Worm (Caenorhabditis elegans) whole organism, L4 larva: ENCODE data around the gene pde-4.

ENCODE experiments used
- F10B5.3 ChIP-seq: sonication (generic microtip); optimal IDR thresholded peaks from 2 replicates; lab custom pipeline; 2016; ENCODE audit warnings: mild to moderate bottlenecking, missing genetic modification characterization, missing compliant biosample characterization
- F26F4.8 ChIP-seq: fragments of 200-800 bp; sonication (Bioruptor generic); conservative IDR thresholded peaks from 2 replicates; pipeline ENCODE4 v1.3.6; 2022; ENCODE audit warnings: missing genetic modification characterization, missing compliant biosample characterization
- F44E2.7 ChIP-seq: fragments of 200-800 bp; sonication (Bioruptor generic); IDR thresholded peaks from 2 replicates; pipeline ENCODE4 v2.1.2; 2022; ENCODE audit warnings: missing genetic modification characterization, missing compliant biosample characterization
- T20F7.1 ChIP-seq: fragments of 200-800 bp; sonication (Bioruptor generic); optimal IDR thresholded peaks from 2 replicates; lab custom pipeline; 2018; ENCODE audit warnings: mild to moderate bottlenecking, missing genetic modification characterization, missing compliant biosample characterization
- T26A8.4 ChIP-seq: fragments of 200-800 bp; sonication (Bioruptor generic); IDR thresholded peaks from 2 replicates; pipeline ENCODE4 v1.3.6; 2022; ENCODE audit warnings: missing genetic modification characterization, missing compliant biosample characterization
- Y105C5A.15 ChIP-seq: fragments of 200-800 bp; sonication (Bioruptor generic); IDR thresholded peaks from 2 replicates; pipeline ENCODE4 v1.3.6; 2022; ENCODE audit warnings: missing genetic modification characterization, missing compliant biosample characterization
- Y48G9A.11 ChIP-seq: fragments of 200-800 bp; sonication (Bioruptor generic); IDR thresholded peaks from 2 replicates; pipeline ENCODE4 v1.3.6; 2022; ENCODE audit warnings: missing genetic modification reagents, missing genetic modification characterization, missing compliant biosample characterization
- Y75B8A.6 ChIP-seq: fragments of 200-800 bp; sonication (Bioruptor generic); IDR thresholded peaks from 2 replicates; pipeline ENCODE4 v1.3.6; 2022; ENCODE audit warnings: missing genetic modification reagents, missing genetic modification characterization, missing compliant biosample characterization
- ZK337.2 ChIP-seq: fragments of 200-800 bp; sonication (Bioruptor generic); IDR thresholded peaks from 2 replicates; pipeline ENCODE4 v1.3.6; 2022; ENCODE audit warnings: missing genetic modification reagents, missing genetic modification characterization, missing compliant biosample characterization
- aha-1 ChIP-seq: fragments of 150-350 bp; peaks from one replicate; lab custom pipeline; 2014; ENCODE audit warnings: missing biosample characterization, missing genetic modification characterization
- arid-1 ChIP-seq: fragments of 200-800 bp; sonication (Bioruptor generic); conservative IDR thresholded peaks from 2 replicates; pipeline ENCODE4 v1.3.6; 2022; ENCODE audit warnings: missing genetic modification reagents, missing genetic modification characterization, missing compliant biosample characterization
- ceh-28 ChIP-seq: fragments of 150-350 bp; optimal IDR thresholded peaks from 2 replicates; lab custom pipeline; 2014; ENCODE audit warnings: missing biosample characterization, missing genetic modification reagents, missing genetic modification characterization
- ceh-62 ChIP-seq: sonication (generic microtip); optimal IDR thresholded peaks from 2 replicates; lab custom pipeline; 2017; ENCODE audit warnings: missing biosample characterization, missing genetic modification characterization
- cey-2 ChIP-seq: sonication (generic microtip); optimal IDR thresholded peaks from 3 replicates; lab custom pipeline; 2017; ENCODE audit warnings: missing genetic modification characterization, mild to moderate bottlenecking, missing compliant biosample characterization, antibody characterized with exemption, borderline replicate concordance; ENCODE audit not compliant: insufficient read depth
- ctbp-1 ChIP-seq: fragments of 200-800 bp; sonication (Bioruptor generic); IDR thresholded peaks from 2 replicates; pipeline ENCODE4 v1.3.6; 2022; ENCODE audit warnings: missing genetic modification reagents, missing genetic modification characterization, missing compliant biosample characterization
- daf-19 ChIP-seq: fragments of 200-800 bp; sonication (Bioruptor generic); conservative IDR thresholded peaks from 2 replicates; pipeline ENCODE4 v1.3.6; 2022; ENCODE audit warnings: missing genetic modification characterization, missing compliant biosample characterization
- dmd-8 ChIP-seq: fragments of 200-800 bp; sonication (Bioruptor generic); IDR thresholded peaks from 2 replicates; pipeline ENCODE4 v1.3.6; 2022; ENCODE audit warnings: missing genetic modification characterization, missing compliant biosample characterization
- dmd-9 ChIP-seq: fragments of 200-800 bp; sonication (Bioruptor generic); IDR thresholded peaks from 2 replicates; pipeline ENCODE4 v1.3.6; 2022; ENCODE audit warnings: missing genetic modification reagents, missing genetic modification characterization, missing compliant biosample characterization
- dpl-1 ChIP-seq: fragments of 150-350 bp; optimal IDR thresholded peaks from 2 replicates; lab custom pipeline; 2014; ENCODE audit warnings: missing biosample characterization, missing genetic modification reagents, missing genetic modification characterization
- fkh-10 ChIP-seq: fragments of 150-350 bp; optimal IDR thresholded peaks from 2 replicates; lab custom pipeline; 2014; ENCODE audit warnings: missing biosample characterization, missing genetic modification reagents, missing genetic modification characterization
- fos-1 ChIP-seq: fragments of 150-350 bp; optimal IDR thresholded peaks from 2 replicates; lab custom pipeline; 2014; ENCODE audit warnings: missing biosample characterization, missing genetic modification characterization
- hlh-11 ChIP-seq: fragments of 200-800 bp; sonication (Bioruptor generic); optimal IDR thresholded peaks from 2 replicates; lab custom pipeline; 2018; ENCODE audit warnings: mild to moderate bottlenecking, missing genetic modification characterization, missing compliant biosample characterization
- hlh-30 ChIP-seq: sonication (generic microtip); optimal IDR thresholded peaks from 2 replicates; lab custom pipeline; 2017; ENCODE audit warnings: antibody characterized with exemption, mild to moderate bottlenecking, missing genetic modification characterization, missing compliant biosample characterization; ENCODE audit not compliant: insufficient read depth
- lim-7 ChIP-seq: fragments of 200-800 bp; sonication (Bioruptor generic); IDR thresholded peaks from 2 replicates; pipeline ENCODE4 v1.3.6; 2022; ENCODE audit warnings: missing genetic modification characterization, missing compliant biosample characterization
- lin-1 ChIP-seq: fragments of 200-800 bp; sonication (Bioruptor generic); IDR thresholded peaks from 2 replicates; pipeline ENCODE4 v1.3.6; 2022; ENCODE audit warnings: missing genetic modification reagents, missing genetic modification characterization, missing compliant biosample characterization
- lin-13 ChIP-seq: fragments of 150-350 bp; optimal IDR thresholded peaks from 2 replicates; lab custom pipeline; 2014; ENCODE audit warnings: missing biosample characterization, missing genetic modification reagents, missing genetic modification characterization
- mdl-1 ChIP-seq, 2 experiments: fragments of 150-350 bp in 1 of 2; sonication (generic microtip) in 1 of 2; optimal IDR thresholded peaks; 2 replicates each; lab custom pipeline; 2014 to 2017; ENCODE audit warnings: missing biosample characterization in 2 of 2, missing genetic modification characterization in 2 of 2
- mdt-29 ChIP-seq: fragments of 200-800 bp; sonication (Bioruptor generic); IDR thresholded peaks from 2 replicates; pipeline ENCODE4 v1.3.6; 2022; ENCODE audit warnings: missing genetic modification reagents, missing genetic modification characterization, missing compliant biosample characterization
- mxl-3 ChIP-seq: fragments of 200-800 bp; sonication (Bioruptor generic); optimal IDR thresholded peaks from 2 replicates; lab custom pipeline; 2018; ENCODE audit warnings: mild to moderate bottlenecking, missing genetic modification characterization, missing compliant biosample characterization
- nhr-10 ChIP-seq: fragments of 150-350 bp; optimal IDR thresholded peaks from 2 replicates; lab custom pipeline; 2014; ENCODE audit warnings: missing biosample characterization, missing genetic modification characterization
- nhr-11 ChIP-seq: fragments of 150-350 bp; optimal IDR thresholded peaks from 2 replicates; lab custom pipeline; 2014; ENCODE audit warnings: missing biosample characterization, missing genetic modification characterization
- nhr-237 ChIP-seq: sonication (generic microtip); optimal IDR thresholded peaks from 2 replicates; lab custom pipeline; 2017; ENCODE audit warnings: missing biosample characterization, missing genetic modification characterization
- nhr-25 ChIP-seq: sonication (generic microtip); optimal IDR thresholded peaks from 2 replicates; lab custom pipeline; 2017; ENCODE audit warnings: missing genetic modification characterization, mild to moderate bottlenecking, missing compliant biosample characterization, antibody characterized with exemption, moderate library complexity, borderline replicate concordance; ENCODE audit not compliant: insufficient read depth
- nhr-28 ChIP-seq: fragments of 150-350 bp; optimal IDR thresholded peaks from 2 replicates; lab custom pipeline; 2014; ENCODE audit warnings: missing biosample characterization, missing genetic modification characterization
- nhr-42 ChIP-seq: fragments of 200-800 bp; sonication (Bioruptor generic); IDR thresholded peaks from 2 replicates; pipeline ENCODE4 v1.3.6; 2022; ENCODE audit warnings: missing genetic modification characterization, missing compliant biosample characterization
- nhr-48 ChIP-seq: sonication (generic microtip); optimal IDR thresholded peaks from 2 replicates; lab custom pipeline; 2016; ENCODE audit warnings: mild to moderate bottlenecking, missing genetic modification characterization, missing compliant biosample characterization
- nhr-6 ChIP-seq: fragments of 150-350 bp; optimal IDR thresholded peaks from 2 replicates; lab custom pipeline; 2014; ENCODE audit warnings: missing biosample characterization, missing genetic modification characterization
- pha-4 ChIP-seq, 2 experiments: fragments of 150-350 bp in 1 of 2; fragments of 200-800 bp in 1 of 2; sonication (Bioruptor generic) in 1 of 2; IDR thresholded peaks in 1 of 2; optimal IDR thresholded peaks in 1 of 2; 2 replicates each; pipeline versions ENCODE4 v1.3.6 to Lab custom; 2014 to 2022; ENCODE audit warnings: missing genetic modification characterization in 2 of 2, missing genetic modification reagents in 2 of 2, missing biosample characterization in 1 of 2, missing compliant biosample characterization in 1 of 2
- rbr-2 ChIP-seq: sonication (generic microtip); optimal IDR thresholded peaks from 2 replicates; lab custom pipeline; 2016; ENCODE audit warnings: missing genotype, missing genetic modification characterization, missing compliant biosample characterization
- saeg-2 ChIP-seq: fragments of 200-800 bp; sonication (Bioruptor generic); IDR thresholded peaks from 2 replicates; pipeline ENCODE4 v1.3.6; 2022; ENCODE audit warnings: missing genetic modification reagents, missing genetic modification characterization, missing compliant biosample characterization
- sdz-12 ChIP-seq: fragments of 200-800 bp; sonication (Bioruptor generic); optimal IDR thresholded peaks from 2 replicates; lab custom pipeline; 2018; ENCODE audit warnings: mild to moderate bottlenecking, missing genetic modification characterization, missing compliant biosample characterization
- set-16 ChIP-seq: fragments of 200-800 bp; sonication (Bioruptor generic); IDR thresholded peaks from 2 replicates; pipeline ENCODE4 v1.3.6; 2022; ENCODE audit warnings: missing genetic modification reagents, missing genetic modification characterization, missing compliant biosample characterization
- skn-1 ChIP-seq: fragments of 150-350 bp; optimal IDR thresholded peaks from 2 replicates; lab custom pipeline; 2014; ENCODE audit warnings: missing biosample characterization, missing genetic modification characterization
- snpc-1.2 ChIP-seq: fragments of 200-800 bp; sonication (Bioruptor generic); IDR thresholded peaks from 2 replicates; pipeline ENCODE4 v1.3.6; 2022; ENCODE audit warnings: missing genetic modification reagents, missing genetic modification characterization, missing compliant biosample characterization
- spr-1 ChIP-seq: sonication (generic microtip); optimal IDR thresholded peaks from 2 replicates; lab custom pipeline; 2016; ENCODE audit warnings: mild to moderate bottlenecking, missing genetic modification characterization, missing compliant biosample characterization
- tag-97 ChIP-seq: fragments of 200-800 bp; sonication (Bioruptor generic); IDR thresholded peaks from 2 replicates; pipeline ENCODE4 v1.3.6; 2022; ENCODE audit warnings: missing genetic modification characterization, missing compliant biosample characterization
- unc-39 ChIP-seq: sonication (generic microtip); optimal IDR thresholded peaks from 2 replicates; lab custom pipeline; 2017; ENCODE audit warnings: missing biosample characterization, missing genetic modification characterization
- zag-1 ChIP-seq: fragments of 150-350 bp; optimal IDR thresholded peaks from 2 replicates; lab custom pipeline; 2014; ENCODE audit warnings: missing biosample characterization, missing genetic modification characterization
- zfp-2 ChIP-seq: sonication (generic microtip); optimal IDR thresholded peaks from 2 replicates; lab custom pipeline; 2016; ENCODE audit warnings: mild to moderate bottlenecking, missing genetic modification characterization, missing compliant biosample characterization
- zfp-3 ChIP-seq: fragments of 200-800 bp; sonication (Bioruptor generic); conservative IDR thresholded peaks from 2 replicates; pipeline ENCODE4 v1.3.6; 2022; ENCODE audit warnings: missing genetic modification reagents, missing genetic modification characterization, missing compliant biosample characterization
- zip-11 ChIP-seq: fragments of 200-800 bp; sonication (Bioruptor generic); IDR thresholded peaks from 2 replicates; pipeline ENCODE4 v1.3.6; 2022; ENCODE audit warnings: missing genetic modification characterization, missing compliant biosample characterization
- zip-2 ChIP-seq: fragments of 150-350 bp; optimal IDR thresholded peaks from 2 replicates; lab custom pipeline; 2014; ENCODE audit warnings: missing biosample characterization, missing genetic modification characterization

The pde-4 gene

DNA sequence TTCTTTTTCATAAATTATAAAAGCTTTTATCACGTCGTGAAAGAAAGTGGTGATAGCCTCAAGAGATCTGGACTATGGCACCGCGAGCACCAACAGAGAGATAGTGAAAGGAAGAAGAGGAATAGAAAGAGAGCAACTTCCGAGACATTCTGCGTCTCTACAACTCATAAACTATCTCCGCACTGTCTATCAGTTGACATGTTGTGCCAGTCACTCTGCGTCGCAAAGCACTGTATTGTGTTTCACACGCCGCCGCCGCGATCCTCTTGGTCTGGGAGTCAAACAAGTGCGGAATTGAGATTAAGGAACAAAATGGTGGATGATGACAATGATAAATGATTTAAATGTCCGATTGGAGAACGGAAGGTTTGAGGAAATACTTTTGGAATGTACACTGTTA lies 27.6 kb downstream of the pde-4 start (continued):
- TF ChIP-seq nhr-28, result peak; percentile 33
- no peak for TF ChIP-seq zip-11 (GFP tag; lab: Robert Waterston, UW)
- no peak for TF ChIP-seq daf-19 (GFP tag; lab: Robert Waterston, UW)
- TF ChIP-seq zfp-2 (tag; lab: Kevin White, UChicago), result no peak
- no peak for TF ChIP-seq unc-39 (tag; lab: Kevin White, UChicago)
- TF ChIP-seq spr-1 (tag; lab: Kevin White, UChicago), result no peak
- TF ChIP-seq saeg-2 (GFP tag; lab: Robert Waterston, UW), result no peak
- no peak for TF ChIP-seq Y75B8A.6 (GFP tag; lab: Robert Waterston, UW)
- TF ChIP-seq ZK337.2 (GFP tag; lab: Robert Waterston, UW), result no peak
- no peak for TF ChIP-seq zfp-3 (GFP tag; lab: Robert Waterston, UW)
- TF ChIP-seq lim-7, result no peak
- TF ChIP-seq nhr-11 (tag; lab: Kevin White, UChicago), result no peak
- TF ChIP-seq F26F4.8 (GFP tag; lab: Robert Waterston, UW), result no peak
- TF ChIP-seq sdz-12, result no peak
- TF ChIP-seq nhr-237 (tag; lab: Kevin White, UChicago), result no peak
- TF ChIP-seq tag-97 (GFP tag; lab: Robert Waterston, UW), result no peak
- 0 out of 2 replicates have a peak, but pooled peaks have one; percentile 42 for TF ChIP-seq T26A8.4 (GFP tag; lab: Robert Waterston, UW)
- TF ChIP-seq lin-1 (GFP tag; lab: Robert Waterston, UW), result 0 out of 2 replicates have a peak, but pooled peaks have one; percentile 40
- TF ChIP-seq cey-2 (tag; lab: Kevin White, UChicago), result no peak
- TF ChIP-seq dpl-1, result no peak
- TF ChIP-seq nhr-25 (tag; lab: Kevin White, UChicago), result no peak
- no peak for TF ChIP-seq T20F7.1 (GFP tag; lab: Kevin White, UChicago)
- TF ChIP-seq nhr-42 (GFP tag; lab: Robert Waterston, UW), result no peak
- no peak for TF ChIP-seq nhr-6
- TF ChIP-seq mdl-1 (tag; optimal IDR thresholded peaks at IDR 0.05; lab: Kevin White, UChicago), result peak in 1 of 2 experiments; percentile 41
- TF ChIP-seq Y105C5A.15 (GFP tag; lab: Robert Waterston, UW), result no peak
- TF ChIP-seq nhr-10 (tag; lab: Kevin White, UChicago), result no peak
- no peak for TF ChIP-seq F10B5.3 (tag; lab: Kevin White, UChicago)
- TF ChIP-seq zag-1 (tag; lab: Kevin White, UChicago), result no peak
- no peak for TF ChIP-seq ctbp-1 (GFP tag; lab: Robert Waterston, UW)
- TF ChIP-seq rbr-2, result no peak
- no peak for TF ChIP-seq skn-1 (tag; lab: Kevin White, UChicago)
- peak; percentile 80 for TF ChIP-seq hlh-11 (tag; lab: Kevin White, UChicago)
- no peak for TF ChIP-seq ceh-28
- TF ChIP-seq arid-1 (GFP tag; lab: Robert Waterston, UW), result no peak
- TF ChIP-seq pha-4 (GFP tag; IDR thresholded peaks at IDR 0.05; lab: Robert Waterston, UW), result no peak
- no peak for TF ChIP-seq pha-4 (tag; optimal IDR thresholded peaks at IDR 0.05; lab: Kevin White, UChicago)
- TF ChIP-seq snpc-1.2, result no peak
- no peak for TF ChIP-seq fkh-10 (GFP tag; lab: Kevin White, UChicago)
- peak; percentile 77 for TF ChIP-seq aha-1 (tag; lab: Kevin White, UChicago)
- no peak for TF ChIP-seq ceh-62 (tag; lab: Kevin White, UChicago)
- no peak for TF ChIP-seq zip-2
- no peak for TF ChIP-seq fos-1
- TF ChIP-seq Y48G9A.11 (GFP tag; lab: Robert Waterston, UW), result no peak
- no peak for TF ChIP-seq lin-13
- no peak for TF ChIP-seq mdt-29 (GFP tag; lab: Robert Waterston, UW)
- TF ChIP-seq nhr-48 (tag; lab: Kevin White, UChicago), result peak; percentile 25
- peak; percentile 51 for TF ChIP-seq hlh-30 (tag; lab: Kevin White, UChicago)
- TF ChIP-seq mxl-3 (GFP tag; lab: Kevin White, UChicago), result peak; percentile 67
- TF ChIP-seq dmd-9, result no peak
- no peak for TF ChIP-seq set-16 (GFP tag; lab: Robert Waterston, UW)
- no peak for TF ChIP-seq F44E2.7 (GFP tag; lab: Robert Waterston, UW)
- 0 out of 2 replicates have a peak, but pooled peaks have one; percentile 15 for TF ChIP-seq dmd-8 (GFP tag; lab: Robert Waterston, UW)
